Fruit fly (Drosophila melanogaster): ENCODE results near the gene CG14292.

The CG14292 gene

dm6 chr3R:18917976-18918871, 12.8 kb upstream of the CG14292 start (continued):
- TF ChIP-seq foxo (GFP tag; optimal IDR thresholded peaks at IDR 0.05) (peak; percentile 23 to 43), pan (optimal IDR thresholded peaks at IDR 0.05) (no peak), Mio (GFP tag; optimal IDR thresholded peaks at IDR 0.05) (peak; percentile 8), Abd-B (GFP tag; optimal IDR thresholded peaks at IDR 0.05) (no peak)

DNA sequence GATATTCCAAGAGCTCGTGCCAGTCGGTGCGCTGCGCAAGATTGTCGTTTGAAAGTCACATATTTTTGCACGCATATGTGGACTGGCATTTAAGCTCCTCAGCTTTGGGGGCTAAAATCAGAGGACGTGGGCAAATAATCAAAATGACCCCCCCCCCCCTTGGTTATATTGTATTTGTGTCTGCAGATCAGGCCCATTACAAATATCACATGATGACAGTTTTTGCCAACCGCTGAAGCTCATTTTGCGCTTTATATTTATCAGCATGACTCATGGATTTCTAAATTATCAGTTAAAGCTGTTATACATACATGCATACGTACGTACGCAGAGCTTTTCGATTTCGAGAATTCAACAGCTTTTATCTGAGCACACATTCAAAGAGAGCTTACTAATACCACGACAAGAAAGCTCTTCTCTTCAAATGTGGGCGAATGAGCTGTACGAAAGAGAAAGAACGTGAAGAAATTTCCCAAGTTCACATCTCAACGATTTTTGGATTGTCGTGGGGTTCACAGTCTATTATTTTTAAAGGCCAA, 11.3 kb upstream of the CG14292 start:
- TF ChIP-seq Jra (GFP tag; optimal IDR thresholded peaks at IDR 0.05) (peak; percentile 73), Vsx2 (GFP tag; optimal IDR thresholded peaks at IDR 0.05; ENCODE audit: partially characterized antibody) (no peak), brk (GFP tag; optimal IDR thresholded peaks at IDR 0.05) (peak; percentile 85), Rel (GFP tag; optimal IDR thresholded peaks at IDR 0.05) (peak; percentile 33), Rel (tag; optimal IDR thresholded peaks at IDR 0.05) (peak; percentile 94), h (GFP tag; optimal IDR thresholded peaks at IDR 0.05) (peak; percentile 84), OdsH (GFP tag; optimal IDR thresholded peaks at IDR 0.05) (peak; percentile 49), GATAd (GFP tag; optimal IDR thresholded peaks at IDR 0.05) (no peak), Mio (GFP tag; optimal IDR thresholded peaks at IDR 0.05) (no peak), woc (GFP tag; optimal IDR thresholded peaks at IDR 0.05) (no peak), Dif (GFP tag; optimal IDR thresholded peaks at IDR 0.05; ENCODE audit: partially characterized antibody) (peak; percentile 18), CrebA (GFP tag; optimal IDR thresholded peaks at IDR 0.05; ENCODE audit: borderline replicate concordance) (peak; percentile 93), jim (GFP tag; optimal IDR thresholded peaks at IDR 0.05) (no peak), Myc (optimal IDR thresholded peaks at IDR 0.05) (no peak), pan (optimal IDR thresholded peaks at IDR 0.05) (no peak), Hnf4 (GFP tag; optimal IDR thresholded peaks at IDR 0.05) (no peak), Abd-B (GFP tag; optimal IDR thresholded peaks at IDR 0.05) (no peak), N (GFP tag; optimal IDR thresholded peaks at IDR 0.05) (peak; percentile 24), br (GFP tag; optimal IDR thresholded peaks at IDR 0.05) (peak; percentile 63), rgr (GFP tag; optimal IDR thresholded peaks at IDR 0.05) (peak; percentile 38), dl (GFP tag; optimal IDR thresholded peaks at IDR 0.05; ENCODE audit: insufficient read depth in 1 of 2, partially characterized antibody in 2 of 2) (peak in 1 of 2 experiments; percentile 56), usp (GFP tag; optimal IDR thresholded peaks at IDR 0.05) (no peak), foxo (GFP tag; optimal IDR thresholded peaks at IDR 0.05) (peak; percentile 4 to 35), fru (GFP tag; optimal IDR thresholded peaks at IDR 0.05) (peak; percentile 50), psq (GFP tag; optimal IDR thresholded peaks at IDR 0.05) (peak; percentile 5), sage (GFP tag; optimal IDR thresholded peaks at IDR 0.05) (peak; percentile 81), HLH106 (tag; optimal IDR thresholded peaks at IDR 0.05) (peak; percentile 40), sv (GFP tag; optimal IDR thresholded peaks at IDR 0.05) (no peak), Sp1 (GFP tag; optimal IDR thresholded peaks at IDR 0.05) (peak; percentile 43), dsf (GFP tag; optimal IDR thresholded peaks at IDR 0.05; ENCODE audit: borderline replicate concordance) (no peak)

- TF ChIP-seq HLH106 (tag; optimal IDR thresholded peaks at IDR 0.05) = no peak
- no peak for TF ChIP-seq CrebA (GFP tag; optimal IDR thresholded peaks at IDR 0.05; ENCODE audit: borderline replicate concordance)
- TF ChIP-seq Hr83 (GFP tag; optimal IDR thresholded peaks at IDR 0.05; ENCODE audit: poor library complexity, severe bottlenecking) = no peak
- TF ChIP-seq sv (GFP tag; optimal IDR thresholded peaks at IDR 0.05) = no peak
- no peak for TF ChIP-seq psq (GFP tag; optimal IDR thresholded peaks at IDR 0.05)
- no peak for TF ChIP-seq Jra (GFP tag; optimal IDR thresholded peaks at IDR 0.05)
- no peak for TF ChIP-seq Sp1 (GFP tag; optimal IDR thresholded peaks at IDR 0.05)
- TF ChIP-seq sage (GFP tag; optimal IDR thresholded peaks at IDR 0.05) = no peak
Measured at dm6 chr3R:18915644-18916194, 10.3 kb upstream of the CG14292 start.

Data from whole organism, wandering third instar larva.